ENCODE assay signal across 4 worm cellular contexts in the genomic region with DNA sequence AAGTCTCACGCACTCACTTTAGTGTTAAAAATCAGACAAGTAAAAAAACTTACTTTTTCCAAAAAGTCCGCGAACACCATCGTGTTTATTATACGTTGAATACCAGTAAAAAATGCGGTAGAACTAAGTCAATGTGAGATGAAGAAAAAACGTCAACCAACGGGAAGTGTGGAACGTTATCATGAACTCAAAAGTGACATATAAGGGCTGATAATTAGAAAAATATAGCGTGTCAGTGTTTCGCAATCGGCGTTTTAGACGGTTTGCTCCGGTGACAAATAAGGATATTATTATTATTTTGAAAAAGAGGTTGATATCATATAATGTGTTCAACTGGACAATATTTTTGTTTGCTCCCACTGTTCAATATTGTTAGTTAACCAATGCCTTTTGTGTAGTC.
TF ChIP-seq lines count a peak whose summit lies in the region.

No protein-coding gene starts in this region.

TF ChIP-seq in whole organism, L2 larva, 48 proteins besides CTCF, POLR2A, EP300 and RAD21:
- TF ChIP-seq mbf-1 (tag; optimal IDR thresholded peaks at IDR 0.05; lab: Kevin White, UChicago), result no peak
- TF ChIP-seq sem-4 (tag; optimal IDR thresholded peaks at IDR 0.05; lab: Kevin White, UChicago), result no peak
- TF ChIP-seq fos-1 (tag; optimal IDR thresholded peaks at IDR 0.05; lab: Kevin White, UChicago), result peak; percentile 65

TF ChIP-seq in whole organism, L3 larva, 47 proteins besides CTCF, POLR2A, EP300 and RAD21:
- TF ChIP-seq pqm-1 (tag; optimal IDR thresholded peaks at IDR 0.05; lab: Kevin White, UChicago) (peak; percentile 40), R02D3.7 (tag; optimal IDR thresholded peaks at IDR 0.05; lab: Kevin White, UChicago) (no peak), nhr-43 (tag; optimal IDR thresholded peaks at IDR 0.05; lab: Kevin White, UChicago; ENCODE audit: poor library complexity, severe bottlenecking) (no peak), elt-2 (tag; optimal IDR thresholded peaks at IDR 0.05; lab: Kevin White, UChicago) (peak; percentile 70), ceh-16 (tag; optimal IDR thresholded peaks at IDR 0.05; lab: Kevin White, UChicago) (no peak), hmg-11 (tag; optimal IDR thresholded peaks at IDR 0.05; lab: Kevin White, UChicago) (no peak), jun-1 (tag; optimal IDR thresholded peaks at IDR 0.05; lab: Kevin White, UChicago) (peak; percentile 1)

TF ChIP-seq in whole organism, L4 larva, 104 proteins besides CTCF, POLR2A, EP300 and RAD21:
- peak; percentile 51 for TF ChIP-seq pqm-1 (tag; optimal IDR thresholded peaks at IDR 0.05; lab: Kevin White, UChicago)
- TF ChIP-seq tra-1 (GFP tag; IDR thresholded peaks at IDR 0.05; lab: Robert Waterston, UW), result 0 out of 2 replicates have a peak, but pooled peaks have one; percentile 17
- TF ChIP-seq nhr-28 (tag; optimal IDR thresholded peaks at IDR 0.05; lab: Kevin White, UChicago), result peak; percentile 8
- peak; percentile 63 for TF ChIP-seq hlh-11 (tag; optimal IDR thresholded peaks at IDR 0.05; lab: Kevin White, UChicago)
- peak; percentile 8 for TF ChIP-seq dve-1 (tag; optimal IDR thresholded peaks at IDR 0.05; lab: Kevin White, UChicago; ENCODE audit: insufficient read depth)
- no peak for TF ChIP-seq nhr-77 (tag; optimal IDR thresholded peaks at IDR 0.05; lab: Kevin White, UChicago)
- no peak for TF ChIP-seq skn-1 (tag; optimal IDR thresholded peaks at IDR 0.05; lab: Kevin White, UChicago)
- no peak for TF ChIP-seq nhr-237 (tag; optimal IDR thresholded peaks at IDR 0.05; lab: Kevin White, UChicago)
- TF ChIP-seq lin-15B (tag; optimal IDR thresholded peaks at IDR 0.05; lab: Kevin White, UChicago), result no peak
- TF ChIP-seq daf-16 (GFP tag; optimal IDR thresholded peaks at IDR 0.05; lab: Kevin White, UChicago), result no peak
- TF ChIP-seq daf-16 (tag; optimal IDR thresholded peaks at IDR 0.05; lab: Kevin White, UChicago), result peak; percentile 91
- TF ChIP-seq dmd-6 (GFP tag; IDR thresholded peaks at IDR 0.05; lab: Robert Waterston, UW), result peak; percentile 72
- TF ChIP-seq lim-7 (GFP tag; IDR thresholded peaks at IDR 0.05; lab: Robert Waterston, UW), result no peak
- TF ChIP-seq mep-1 (tag; optimal IDR thresholded peaks at IDR 0.05; lab: Kevin White, UChicago), result no peak

TF ChIP-seq in whole organism, young adult, 124 proteins besides CTCF, POLR2A, EP300 and RAD21:
- TF ChIP-seq nhr-80 (tag; optimal IDR thresholded peaks at IDR 0.05; lab: Kevin White, UChicago) (peak; percentile 81), lsl-1 (GFP tag; optimal IDR thresholded peaks at IDR 0.05; lab: Kevin White, UChicago) (no peak), ZK185.1 (tag; optimal IDR thresholded peaks at IDR 0.05; lab: Kevin White, UChicago; ENCODE audit: poor library complexity, severe bottlenecking) (no peak), egl-44 (GFP tag; IDR thresholded peaks at IDR 0.05; lab: Robert Waterston, UW) (no peak), dox-1 (GFP tag; IDR thresholded peaks at IDR 0.05; lab: Robert Waterston, UW) (peak; percentile 65), cebp-1 (GFP tag; IDR thresholded peaks at IDR 0.05; lab: Robert Waterston, UW) (peak; percentile 79), cebp-1 (tag; optimal IDR thresholded peaks at IDR 0.05; lab: Kevin White, UChicago) (peak; percentile 88), hmg-1.2 (GFP tag; IDR thresholded peaks at IDR 0.05; lab: Robert Waterston, UW) (no peak), unc-62 (GFP tag; optimal IDR thresholded peaks at IDR 0.05; lab: Kevin White, UChicago) (peak; percentile 74), tbp1 (GFP tag; optimal IDR thresholded peaks at IDR 0.05; lab: Kevin White, UChicago) (no peak), F33H1.4 (GFP tag; IDR thresholded peaks at IDR 0.05; lab: Robert Waterston, UW) (no peak)
